Worm (Caenorhabditis elegans): ENCODE data around the gene Y53F4B.51.

The Y53F4B.51 gene

DNA sequence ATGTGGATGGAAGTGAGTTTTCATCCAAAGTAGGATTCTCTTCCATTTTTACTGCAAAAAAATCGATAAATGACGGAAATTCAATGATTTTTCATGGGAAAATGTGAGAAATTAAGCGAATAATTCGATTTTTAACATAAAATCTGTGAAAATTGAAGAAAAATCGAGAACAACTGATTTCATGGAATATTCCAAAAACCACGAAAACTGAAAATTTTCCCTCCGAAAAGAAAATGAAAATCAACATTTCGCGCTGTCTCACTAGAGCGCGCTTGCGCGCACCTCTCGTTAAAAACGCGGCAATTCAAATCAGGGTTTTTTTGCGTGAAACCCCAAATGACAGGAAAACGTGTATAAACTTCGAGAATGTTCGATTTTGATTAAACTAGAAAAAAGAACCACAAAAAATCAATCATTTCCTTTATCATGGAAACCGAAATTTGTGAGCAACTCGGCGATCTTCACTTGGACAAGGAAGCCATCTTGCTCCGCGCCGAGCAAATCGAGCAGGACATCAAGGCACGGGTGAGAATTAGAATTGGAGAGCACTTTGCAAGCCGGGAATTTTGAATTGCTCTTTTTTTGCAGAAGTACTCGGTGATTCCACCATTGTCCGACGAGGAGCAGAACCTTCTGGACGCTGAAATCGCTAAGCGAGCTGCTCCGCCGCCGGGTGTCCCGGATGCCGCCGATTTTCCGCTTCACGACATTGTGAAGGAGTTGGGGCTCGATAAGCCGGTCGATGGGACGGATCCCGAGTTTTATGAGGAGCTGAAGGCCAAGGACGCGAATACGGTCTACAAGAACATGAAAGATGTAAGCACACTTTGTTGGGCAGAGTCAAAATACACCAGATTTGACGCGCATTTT lies 3.6 kb downstream of the Y53F4B.51 start, which contains the start of the genes Y53F4B.9 and Y53F4B.11:
Gene Y53F4B.9, minus strand, starts transcription at position 51 of the 870 bp plus-strand sequence.
Gene Y53F4B.11, plus strand, starts transcription at position 383 of the 870 bp plus-strand sequence.
- TF ChIP-seq snpc-4 (tag; optimal IDR thresholded peaks at IDR 0.05) (no peak), sptf-1 (tag; optimal IDR thresholded peaks at IDR 0.05) (peak; percentile 32), unc-62 (GFP tag; optimal IDR thresholded peaks at IDR 0.05) (peak; percentile 28), unc-120 (tag; optimal IDR thresholded peaks at IDR 0.05; ENCODE audit: poor library complexity, severe bottlenecking) (no peak), bed-3 (GFP tag; optimal IDR thresholded peaks at IDR 0.05) (no peak), flh-1 (GFP tag; optimal IDR thresholded peaks at IDR 0.05) (no peak), mab-5 (tag; optimal IDR thresholded peaks at IDR 0.05) (no peak), nhr-12 (tag; optimal IDR thresholded peaks at IDR 0.05) (no peak), pha-4 (tag; optimal IDR thresholded peaks at IDR 0.05) (peak; percentile 34), nhr-2 (tag; optimal IDR thresholded peaks at IDR 0.05) (peak; percentile 24), mep-1 (tag; optimal IDR thresholded peaks at IDR 0.05) (peak; percentile 94), hlh-1 (tag; optimal IDR thresholded peaks at IDR 0.05) (peak; percentile 31), drap-1 (GFP tag; optimal IDR thresholded peaks at IDR 0.05) (no peak), M03D4.4 (tag; optimal IDR thresholded peaks at IDR 0.05) (no peak), lsy-2 (tag; optimal IDR thresholded peaks at IDR 0.05) (peak; percentile 74), elt-3 (tag; optimal IDR thresholded peaks at IDR 0.05) (no peak), nhr-28 (tag; optimal IDR thresholded peaks at IDR 0.05) (no peak), sem-2 (GFP tag; optimal IDR thresholded peaks at IDR 0.05) (no peak), blmp-1 (tag; optimal IDR thresholded peaks at IDR 0.05) (no peak), ceh-39 (tag; optimal IDR thresholded peaks at IDR 0.05) (peak; percentile 44), zip-8 (tag; optimal IDR thresholded peaks at IDR 0.05) (no peak), nhr-237 (tag; optimal IDR thresholded peaks at IDR 0.05) (peak; percentile 83), lin-13 (tag; optimal IDR thresholded peaks at IDR 0.05) (peak; percentile 24), ces-1 (GFP tag; optimal IDR thresholded peaks at IDR 0.05) (peak; percentile 65)

DNA sequence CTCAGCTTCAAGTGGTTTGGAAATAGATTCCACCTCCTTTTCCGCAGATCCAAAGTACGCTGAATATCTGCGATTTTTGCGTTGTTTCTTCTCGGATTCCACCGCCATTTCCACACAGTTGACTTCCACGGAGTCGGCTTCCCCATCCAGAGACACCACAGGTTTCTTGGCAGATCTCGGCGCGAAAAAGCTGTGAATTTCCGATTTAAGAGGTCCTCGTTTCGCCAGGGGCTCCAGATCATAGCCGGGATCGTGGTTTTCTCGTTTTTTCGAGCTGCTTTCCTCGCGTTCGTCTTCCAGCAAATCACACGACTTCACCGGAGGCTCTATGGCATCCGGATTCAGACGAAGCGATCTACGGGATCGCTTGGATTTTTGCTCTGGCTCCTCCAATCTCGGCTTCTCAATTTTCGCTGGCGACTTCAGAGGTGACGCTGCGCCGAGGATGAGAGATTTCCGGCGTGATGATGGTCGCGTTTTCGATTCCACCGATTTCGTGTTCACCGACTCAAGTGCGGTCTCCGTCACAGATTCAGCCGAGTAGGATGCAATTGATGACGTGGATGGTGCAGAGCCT lies 5.7 kb downstream of the Y53F4B.51 start:
- TF ChIP-seq pha-4 (tag; optimal IDR thresholded peaks at IDR 0.05), result no peak
- TF ChIP-seq nhr-237 (tag; optimal IDR thresholded peaks at IDR 0.05), result no peak
- TF ChIP-seq unc-62 (GFP tag; optimal IDR thresholded peaks at IDR 0.05), result no peak
- TF ChIP-seq hlh-1 (tag; optimal IDR thresholded peaks at IDR 0.05), result no peak
- no peak for TF ChIP-seq lin-13 (tag; optimal IDR thresholded peaks at IDR 0.05)
- peak; percentile 14 for TF ChIP-seq mls-2 (tag; optimal IDR thresholded peaks at IDR 0.05)
- no peak for TF ChIP-seq nhr-28 (tag; optimal IDR thresholded peaks at IDR 0.05)

ce11 chrII:15005118-15005517 lies 9.1 kb downstream of the Y53F4B.51 start:
- no peak for TF ChIP-seq bed-3 (GFP tag; optimal IDR thresholded peaks at IDR 0.05)
- TF ChIP-seq zip-8 (tag; optimal IDR thresholded peaks at IDR 0.05), result no peak
- no peak for TF ChIP-seq ztf-11 (tag; optimal IDR thresholded peaks at IDR 0.05)
- TF ChIP-seq lin-13 (tag; optimal IDR thresholded peaks at IDR 0.05), result no peak
- TF ChIP-seq unc-62 (GFP tag; optimal IDR thresholded peaks at IDR 0.05), result no peak
- TF ChIP-seq mab-5 (tag; optimal IDR thresholded peaks at IDR 0.05), result no peak
- TF ChIP-seq hlh-1 (tag; optimal IDR thresholded peaks at IDR 0.05), result no peak
- no peak for TF ChIP-seq nhr-76 (tag; optimal IDR thresholded peaks at IDR 0.05)
- TF ChIP-seq ces-1 (GFP tag; optimal IDR thresholded peaks at IDR 0.05), result no peak
- TF ChIP-seq mls-2 (tag; optimal IDR thresholded peaks at IDR 0.05), result no peak
- TF ChIP-seq pha-4 (tag; optimal IDR thresholded peaks at IDR 0.05), result no peak
- TF ChIP-seq sem-2 (GFP tag; optimal IDR thresholded peaks at IDR 0.05), result no peak

- TF ChIP-seq mep-1 (tag; optimal IDR thresholded peaks at IDR 0.05) (peak; percentile 10), nhr-76 (tag; optimal IDR thresholded peaks at IDR 0.05) (no peak), lin-13 (tag; optimal IDR thresholded peaks at IDR 0.05) (peak; percentile 42), drap-1 (GFP tag; optimal IDR thresholded peaks at IDR 0.05) (no peak)
Measured at ce11 chrII:15004538-15004937, 9.7 kb downstream of the Y53F4B.51 start.

- TF ChIP-seq unc-39 (tag; optimal IDR thresholded peaks at IDR 0.05), result no peak
- TF ChIP-seq sptf-1 (tag; optimal IDR thresholded peaks at IDR 0.05), result no peak
- TF ChIP-seq ceh-39 (tag; optimal IDR thresholded peaks at IDR 0.05), result no peak
- TF ChIP-seq mep-1 (tag; optimal IDR thresholded peaks at IDR 0.05), result no peak
- no peak for TF ChIP-seq ces-1 (GFP tag; optimal IDR thresholded peaks at IDR 0.05)
- TF ChIP-seq nhr-76 (tag; optimal IDR thresholded peaks at IDR 0.05), result no peak
- no peak for TF ChIP-seq zip-8 (tag; optimal IDR thresholded peaks at IDR 0.05)
- TF ChIP-seq lin-32 (GFP tag; optimal IDR thresholded peaks at IDR 0.05), result no peak
- no peak for TF ChIP-seq ceh-43 (GFP tag; optimal IDR thresholded peaks at IDR 0.05)
- TF ChIP-seq ham-2 (GFP tag; optimal IDR thresholded peaks at IDR 0.05), result no peak
- no peak for TF ChIP-seq hlh-1 (tag; optimal IDR thresholded peaks at IDR 0.05)
- TF ChIP-seq nhr-12 (tag; optimal IDR thresholded peaks at IDR 0.05), result no peak
- no peak for TF ChIP-seq mls-2 (tag; optimal IDR thresholded peaks at IDR 0.05)
- TF ChIP-seq bed-3 (GFP tag; optimal IDR thresholded peaks at IDR 0.05), result no peak
- no peak for TF ChIP-seq ztf-11 (tag; optimal IDR thresholded peaks at IDR 0.05)
- no peak for TF ChIP-seq nhr-237 (tag; optimal IDR thresholded peaks at IDR 0.05)
- no peak for TF ChIP-seq tbx-8 (GFP tag; optimal IDR thresholded peaks at IDR 0.05)
Measured at ce11 chrII:15003410-15003809, 10.8 kb downstream of the Y53F4B.51 start, which contains the start of gene Y53F4B.10. Gene Y53F4B.10 (minus strand): TSS chrII:15003510.

Measured in whole organism, mixed stage, embryonic.